Worm (Caenorhabditis elegans): Measurements from ENCODE around the gene fbxa-115.

DNA sequence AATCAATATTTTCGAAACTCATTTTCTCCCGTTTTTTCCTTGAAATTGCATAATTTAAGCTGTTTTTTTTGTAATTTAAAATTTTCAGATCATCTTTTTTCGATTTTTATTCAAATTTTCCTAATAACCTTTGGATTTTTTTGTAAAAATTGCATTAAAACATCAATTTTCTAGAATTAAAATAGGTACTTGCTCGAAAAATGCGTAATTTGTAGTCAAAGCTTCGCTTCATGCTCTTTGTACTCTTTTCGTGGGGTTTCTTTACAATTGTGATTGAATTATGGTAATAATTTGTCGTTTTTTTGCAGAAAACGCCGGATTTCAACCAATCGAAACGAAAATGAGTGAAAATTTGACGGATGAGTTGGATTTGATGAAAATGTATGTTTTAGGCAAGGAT, 7.0 kb upstream of the fbxa-115 start, which contains the start of gene fog-2:
- TF ChIP-seq pag-3 (tag; optimal IDR thresholded peaks at IDR 0.05; ENCODE audit: borderline replicate concordance, insufficient read depth) (no peak), elt-2 (tag; optimal IDR thresholded peaks at IDR 0.05) (no peak), nhr-77 (tag; optimal IDR thresholded peaks at IDR 0.05) (no peak), nhr-237 (tag; optimal IDR thresholded peaks at IDR 0.05) (no peak), fos-1 (tag; optimal IDR thresholded peaks at IDR 0.05) (no peak), xbp-1 (tag; optimal IDR thresholded peaks at IDR 0.05) (no peak)

Measured in whole organism, L1 larva.